Fruit fly (Drosophila melanogaster): ENCODE results near the gene CG17328.

The CG17328 gene

dm6 chr2L:16307026-16307703 lies 7.4 kb downstream of the CG17328 start, which contains the start of the genes CG5861 and Syx5 (continued):
- TF ChIP-seq HmgD (GFP tag; optimal IDR thresholded peaks at IDR 0.05) (no peak), Gsc (GFP tag; IDR thresholded peaks at IDR 0.05) (no peak), ase (GFP tag; IDR thresholded peaks at IDR 0.05) (no peak), CG1792 (GFP tag; optimal IDR thresholded peaks at IDR 0.05) (no peak), CG2678 (tag; optimal IDR thresholded peaks at IDR 0.05) (peak; percentile 74), CG11456 (GFP tag; IDR thresholded peaks at IDR 0.05) (peak; percentile 70; the same call in 2 of the 3 replicates), CG3838 (GFP tag; optimal IDR thresholded peaks at IDR 0.05) (no peak), sob (GFP tag; IDR thresholded peaks at IDR 0.05) (peak; percentile 68; the same call in 1 of the 2 replicates), CG16779 (GFP tag; IDR thresholded peaks at IDR 0.05) (no peak), Dek (tag; optimal IDR thresholded peaks at IDR 0.05) (no peak), CG11093 (GFP tag; IDR thresholded peaks at IDR 0.05) (no peak), Hr51 (GFP tag; optimal IDR thresholded peaks at IDR 0.05) (no peak), stwl (tag; optimal IDR thresholded peaks at IDR 0.05) (peak; percentile 67), CG8944 (GFP tag; optimal IDR thresholded peaks at IDR 0.05) (no peak), CG10431 (GFP tag; optimal IDR thresholded peaks at IDR 0.05) (no peak), CG12219 (GFP tag; optimal IDR thresholded peaks at IDR 0.05) (no peak), hbn (GFP tag; IDR thresholded peaks at IDR 0.05; ENCODE audit: partially characterized antibody) (peak; percentile 91), cad (GFP tag; optimal IDR thresholded peaks at IDR 0.05) (no peak), CG2875 (GFP tag; optimal IDR thresholded peaks at IDR 0.05) (no peak), Doc2 (GFP tag; IDR thresholded peaks at IDR 0.05) (no peak), CG3281 (GFP tag; optimal IDR thresholded peaks at IDR 0.05) (peak; percentile 61), twi (tag; optimal IDR thresholded peaks at IDR 0.05) (peak; percentile 54), crc (GFP tag; optimal IDR thresholded peaks at IDR 0.05) (no peak), Hr39 (optimal IDR thresholded peaks at IDR 0.05) (no peak), H15 (GFP tag; IDR thresholded peaks at IDR 0.05) (0 out of 3 replicates have a peak, but pooled peaks have one; percentile 48), nerfin-1 (tag; optimal IDR thresholded peaks at IDR 0.05) (peak; percentile 40), kni (GFP tag; optimal IDR thresholded peaks at IDR 0.05) (no peak), CG12071 (GFP tag; optimal IDR thresholded peaks at IDR 0.05) (no peak), YL-1 (GFP tag; optimal IDR thresholded peaks at IDR 0.05) (peak; percentile 95), CG10274 (GFP tag; optimal IDR thresholded peaks at IDR 0.05) (no peak), CG17612 (GFP tag; IDR thresholded peaks at IDR 0.05) (no peak), vfl (GFP tag; optimal IDR thresholded peaks at IDR 0.05) (no peak), CG9876 (GFP tag; optimal IDR thresholded peaks at IDR 0.05) (no peak), phol (tag; optimal IDR thresholded peaks at IDR 0.05) (peak; percentile 70), fu2 (GFP tag; optimal IDR thresholded peaks at IDR 0.05) (no peak), CG11398 (GFP tag; optimal IDR thresholded peaks at IDR 0.05) (no peak), CG31388 (GFP tag; optimal IDR thresholded peaks at IDR 0.05) (no peak), Taf1 (GFP tag; IDR thresholded peaks at IDR 0.05) (no peak), MBD-R2 (GFP tag; IDR thresholded peaks at IDR 0.05) (peak; percentile 87), CG10959 (GFP tag; IDR thresholded peaks at IDR 0.05) (no peak), bbx (GFP tag; IDR thresholded peaks at IDR 0.05; ENCODE audit: partially characterized antibody) (no peak; the same call in none of the 2 replicates), CG4360 (GFP tag; IDR thresholded peaks at IDR 0.05) (no peak), salm (tag; optimal IDR thresholded peaks at IDR 0.05) (peak; percentile 45), CoRest (tag; optimal IDR thresholded peaks at IDR 0.05) (peak; percentile 72), mld (GFP tag; IDR thresholded peaks at IDR 0.05; ENCODE audit: partially characterized antibody) (peak; percentile 71; the same call in 2 of the 3 replicates), hb (GFP tag; IDR thresholded peaks at IDR 0.05; ENCODE audit: partially characterized antibody) (peak; percentile 70; the same call in 1 of the 3 replicates), CG4282 (GFP tag; optimal IDR thresholded peaks at IDR 0.05) (no peak), CG4854 (GFP tag; optimal IDR thresholded peaks at IDR 0.05) (no peak), stc (GFP tag; IDR thresholded peaks at IDR 0.05) (no peak), CG33557 (GFP tag; optimal IDR thresholded peaks at IDR 0.05) (peak; percentile 59)

Data from whole organism, embryonic.